Fruit fly (Drosophila melanogaster) whole organism, adult: ENCODE data around the gene CG8012.

ENCODE experiments used
- CG33017 ChIP-seq: fragments of 200-800 bp; sonication (Bioruptor generic); optimal IDR thresholded peaks from 2 replicates; lab custom pipeline; 2018; ENCODE audit warnings: missing biosample characterization, mild to moderate bottlenecking, missing genetic modification characterization, moderate library complexity
- CG7045 ChIP-seq: fragments of 200-800 bp; sonication (Bioruptor generic); optimal IDR thresholded peaks from 2 replicates; lab custom pipeline; 2017; ENCODE audit warnings: missing biosample characterization, mild to moderate bottlenecking, missing genetic modification characterization
- CG7101 ChIP-seq: fragments of 200-800 bp; sonication (Bioruptor generic); optimal IDR thresholded peaks from 2 replicates; lab custom pipeline; 2018; ENCODE audit warnings: missing biosample characterization, mild to moderate bottlenecking, missing genetic modification characterization, moderate library complexity
- Crg-1 ChIP-seq: fragments of 200-800 bp; sonication (Bioruptor generic); optimal IDR thresholded peaks from 2 replicates; lab custom pipeline; 2016; ENCODE audit warnings: missing biosample characterization, missing genetic modification characterization
- Mnt ChIP-seq: fragments of 200-800 bp; sonication (Bioruptor generic); optimal IDR thresholded peaks from 2 replicates; lab custom pipeline; 2016; ENCODE audit warnings: missing biosample characterization, mild to moderate bottlenecking, missing genetic modification characterization
- cic ChIP-seq: fragments of 200-800 bp; sonication (Bioruptor generic); optimal IDR thresholded peaks from 2 replicates; lab custom pipeline; 2017; ENCODE audit warnings: missing biosample characterization, mild to moderate bottlenecking, missing genetic modification characterization, moderate library complexity
- kay ChIP-seq: fragments of 200-800 bp; sonication (Bioruptor generic); peaks from one replicate; lab custom pipeline; 2016; ENCODE audit warnings: missing biosample characterization, missing genetic modification characterization, borderline replicate concordance
- ovo ChIP-seq: fragments of 200-800 bp; sonication (Bioruptor generic); optimal IDR thresholded peaks from 2 replicates; lab custom pipeline; 2016; ENCODE audit warnings: missing biosample characterization, missing genetic modification characterization
- tj ChIP-seq: fragments of 200-800 bp; sonication (Bioruptor generic); optimal IDR thresholded peaks from 3 replicates; lab custom pipeline; 2017; ENCODE audit warnings: missing biosample characterization, mild to moderate bottlenecking, missing genetic modification characterization, moderate library complexity
- toe ChIP-seq: fragments of 200-800 bp; sonication (Bioruptor generic); optimal IDR thresholded peaks from 2 replicates; lab custom pipeline; 2016; ENCODE audit warnings: missing biosample characterization, missing genetic modification characterization

- no peak for TF ChIP-seq toe
- no peak for TF ChIP-seq CG33017 (tag; lab: Kevin White, UChicago)
- no peak for TF ChIP-seq cic (GFP tag; lab: Kevin White, UChicago)
- no peak for TF ChIP-seq CG7045 (GFP tag; lab: Kevin White, UChicago)
- TF ChIP-seq Mnt (GFP tag; lab: Kevin White, UChicago), result no peak
- no peak for TF ChIP-seq tj (GFP tag; lab: Kevin White, UChicago)
- TF ChIP-seq ovo (GFP tag; lab: Kevin White, UChicago), result no peak
- peak; percentile 5 for TF ChIP-seq kay (GFP tag; lab: Kevin White, UChicago)
- TF ChIP-seq CG7101 (tag; lab: Kevin White, UChicago), result no peak
- TF ChIP-seq Crg-1 (GFP tag; lab: Kevin White, UChicago), result no peak
Observed at dm6 chr3L:8221835-8222234, 6.8 kb downstream of the CG8012 start, which contains the start of gene CG13678.
